Worm (Caenorhabditis elegans) whole organism, L4 larva: ENCODE measurements around the gene mml-1.

Experiments
- F10B5.3 ChIP-seq: sonication (generic microtip); optimal IDR thresholded peaks from 2 replicates; lab custom pipeline; 2016; ENCODE audit warnings: mild to moderate bottlenecking, missing genetic modification characterization, missing compliant biosample characterization
- F26F4.8 ChIP-seq: fragments of 200-800 bp; sonication (Bioruptor generic); conservative IDR thresholded peaks from 2 replicates; pipeline ENCODE4 v1.3.6; 2022; ENCODE audit warnings: missing genetic modification characterization, missing compliant biosample characterization
- F49E8.2 ChIP-seq: sonication (generic microtip); optimal IDR thresholded peaks from 2 replicates; lab custom pipeline; 2016; ENCODE audit warnings: missing compliant biosample characterization, mild to moderate bottlenecking, missing genetic modification characterization, borderline replicate concordance
- R02D3.7 ChIP-seq: fragments of 150-350 bp; sonication (generic microtip); optimal IDR thresholded peaks from 3 replicates; lab custom pipeline; 2014; ENCODE audit warnings: missing biosample characterization, missing genetic modification characterization
- T20F7.1 ChIP-seq: fragments of 200-800 bp; sonication (Bioruptor generic); optimal IDR thresholded peaks from 2 replicates; lab custom pipeline; 2018; ENCODE audit warnings: mild to moderate bottlenecking, missing genetic modification characterization, missing compliant biosample characterization
- T26A8.4 ChIP-seq: fragments of 200-800 bp; sonication (Bioruptor generic); IDR thresholded peaks from 2 replicates; pipeline ENCODE4 v1.3.6; 2022; ENCODE audit warnings: missing genetic modification characterization, missing compliant biosample characterization
- Y105C5A.15 ChIP-seq: fragments of 200-800 bp; sonication (Bioruptor generic); IDR thresholded peaks from 2 replicates; pipeline ENCODE4 v1.3.6; 2022; ENCODE audit warnings: missing genetic modification characterization, missing compliant biosample characterization
- Y48G9A.11 ChIP-seq: fragments of 200-800 bp; sonication (Bioruptor generic); IDR thresholded peaks from 2 replicates; pipeline ENCODE4 v1.3.6; 2022; ENCODE audit warnings: missing genetic modification reagents, missing genetic modification characterization, missing compliant biosample characterization
- ZK546.5 ChIP-seq, 2 experiments: sonication (generic microtip); optimal IDR thresholded peaks; 2 replicates each; lab custom pipeline; 2017; ENCODE audit warnings: missing biosample characterization in 2 of 2, missing genetic modification characterization in 2 of 2
- arid-1 ChIP-seq: fragments of 200-800 bp; sonication (Bioruptor generic); conservative IDR thresholded peaks from 2 replicates; pipeline ENCODE4 v1.3.6; 2022; ENCODE audit warnings: missing genetic modification reagents, missing genetic modification characterization, missing compliant biosample characterization
- ceh-20 ChIP-seq: fragments of 200-800 bp; sonication (Bioruptor generic); IDR thresholded peaks from 2 replicates; pipeline ENCODE4 v1.3.6; 2022; ENCODE audit warnings: missing genetic modification reagents, missing genetic modification characterization, missing compliant biosample characterization
- ceh-28 ChIP-seq: fragments of 150-350 bp; optimal IDR thresholded peaks from 2 replicates; lab custom pipeline; 2014; ENCODE audit warnings: missing biosample characterization, missing genetic modification reagents, missing genetic modification characterization
- ceh-32 ChIP-seq: sonication (generic microtip); optimal IDR thresholded peaks from 2 replicates; lab custom pipeline; 2016; ENCODE audit warnings: mild to moderate bottlenecking, missing genetic modification characterization, missing compliant biosample characterization; ENCODE audit not compliant: poor library complexity
- ceh-82 ChIP-seq: sonication (generic microtip); optimal IDR thresholded peaks from 2 replicates; lab custom pipeline; 2017; ENCODE audit warnings: missing biosample characterization, missing genetic modification characterization
- cey-2 ChIP-seq: sonication (generic microtip); optimal IDR thresholded peaks from 3 replicates; lab custom pipeline; 2017; ENCODE audit warnings: missing genetic modification characterization, mild to moderate bottlenecking, missing compliant biosample characterization, antibody characterized with exemption, borderline replicate concordance; ENCODE audit not compliant: insufficient read depth
- ctbp-1 ChIP-seq: fragments of 200-800 bp; sonication (Bioruptor generic); IDR thresholded peaks from 2 replicates; pipeline ENCODE4 v1.3.6; 2022; ENCODE audit warnings: missing genetic modification reagents, missing genetic modification characterization, missing compliant biosample characterization
- daf-16 ChIP-seq, 3 experiments: sonication (generic microtip); optimal IDR thresholded peaks; 2 replicates each; lab custom pipeline; 2016 to 2017; ENCODE audit warnings: missing genetic modification characterization in 3 of 3, missing genetic modification reagents in 3 of 3, mild to moderate bottlenecking in 2 of 3, missing compliant biosample characterization in 2 of 3, missing biosample characterization in 1 of 3, moderate library complexity in 1 of 3
- dmd-8 ChIP-seq: fragments of 200-800 bp; sonication (Bioruptor generic); IDR thresholded peaks from 2 replicates; pipeline ENCODE4 v1.3.6; 2022; ENCODE audit warnings: missing genetic modification characterization, missing compliant biosample characterization
- dpl-1 ChIP-seq: fragments of 150-350 bp; optimal IDR thresholded peaks from 2 replicates; lab custom pipeline; 2014; ENCODE audit warnings: missing biosample characterization, missing genetic modification reagents, missing genetic modification characterization
- dve-1 ChIP-seq: sonication (generic microtip); optimal IDR thresholded peaks from 2 replicates; lab custom pipeline; 2017; ENCODE audit warnings: antibody characterized with exemption, mild to moderate bottlenecking, missing genetic modification characterization, missing compliant biosample characterization; ENCODE audit not compliant: insufficient read depth
- egl-27 ChIP-seq: sonication (generic microtip); optimal IDR thresholded peaks from 3 replicates; lab custom pipeline; 2017; ENCODE audit warnings: missing biosample characterization, missing genetic modification reagents, missing genetic modification characterization
- egl-43 ChIP-seq: fragments of 200-800 bp; sonication (Bioruptor generic); IDR thresholded peaks from 2 replicates; pipeline ENCODE4 v1.3.6; 2022; ENCODE audit warnings: missing genetic modification reagents, missing genetic modification characterization, missing compliant biosample characterization
- fos-1 ChIP-seq: fragments of 150-350 bp; optimal IDR thresholded peaks from 2 replicates; lab custom pipeline; 2014; ENCODE audit warnings: missing biosample characterization, missing genetic modification characterization
- hif-1 ChIP-seq, 2 experiments: sonication (generic microtip); optimal IDR thresholded peaks; 2 replicates each; lab custom pipeline; 2016 to 2017; ENCODE audit warnings: missing compliant biosample characterization in 2 of 2, missing genetic modification characterization in 2 of 2, missing genetic modification reagents in 2 of 2, missing genotype in 2 of 2, mild to moderate bottlenecking in 1 of 2
- lim-7 ChIP-seq: fragments of 200-800 bp; sonication (Bioruptor generic); IDR thresholded peaks from 2 replicates; pipeline ENCODE4 v1.3.6; 2022; ENCODE audit warnings: missing genetic modification characterization, missing compliant biosample characterization
- lin-13 ChIP-seq: fragments of 150-350 bp; optimal IDR thresholded peaks from 2 replicates; lab custom pipeline; 2014; ENCODE audit warnings: missing biosample characterization, missing genetic modification reagents, missing genetic modification characterization
- lin-15B ChIP-seq: fragments of 150-350 bp; sonication (generic microtip); optimal IDR thresholded peaks from 3 replicates; lab custom pipeline; 2014; ENCODE audit warnings: missing biosample characterization, missing genetic modification characterization
- lin-29 ChIP-seq: fragments of 200-800 bp; sonication (Bioruptor generic); IDR thresholded peaks from 2 replicates; pipeline ENCODE4 v1.3.6; 2022; ENCODE audit warnings: missing genetic modification reagents, missing genetic modification characterization, missing compliant biosample characterization
- mdl-1 ChIP-seq, 2 experiments: fragments of 150-350 bp in 1 of 2; sonication (generic microtip) in 1 of 2; optimal IDR thresholded peaks; 2 replicates each; lab custom pipeline; 2014 to 2017; ENCODE audit warnings: missing biosample characterization in 2 of 2, missing genetic modification characterization in 2 of 2
- mep-1 ChIP-seq: fragments of 150-350 bp; sonication (generic microtip); optimal IDR thresholded peaks from 3 replicates; lab custom pipeline; 2014; ENCODE audit warnings: missing biosample characterization, missing genetic modification characterization
- mes-2 ChIP-seq: sonication (generic microtip); optimal IDR thresholded peaks from 2 replicates; lab custom pipeline; 2016; ENCODE audit warnings: missing genotype, mild to moderate bottlenecking, missing genetic modification characterization, missing compliant biosample characterization; ENCODE audit not compliant: poor library complexity, severe bottlenecking
- mxl-2 ChIP-seq: fragments of 200-800 bp; sonication (Bioruptor generic); conservative IDR thresholded peaks from 2 replicates; pipeline ENCODE4 v1.3.6; 2022; ENCODE audit warnings: missing genetic modification reagents, missing genetic modification characterization, missing compliant biosample characterization
- nhr-111 ChIP-seq: fragments of 200-800 bp; sonication (Bioruptor generic); optimal IDR thresholded peaks from 2 replicates; lab custom pipeline; 2018; ENCODE audit warnings: mild to moderate bottlenecking, missing genetic modification characterization, missing compliant biosample characterization
- nhr-48 ChIP-seq: sonication (generic microtip); optimal IDR thresholded peaks from 2 replicates; lab custom pipeline; 2016; ENCODE audit warnings: mild to moderate bottlenecking, missing genetic modification characterization, missing compliant biosample characterization
- nhr-76 ChIP-seq: fragments of 150-350 bp; optimal IDR thresholded peaks from 2 replicates; lab custom pipeline; 2014; ENCODE audit warnings: missing biosample characterization, missing genetic modification characterization
- nhr-77 ChIP-seq: fragments of 150-350 bp; optimal IDR thresholded peaks from 2 replicates; lab custom pipeline; 2014; ENCODE audit warnings: missing biosample characterization, missing genetic modification characterization
- pha-4 ChIP-seq, 2 experiments: fragments of 150-350 bp in 1 of 2; fragments of 200-800 bp in 1 of 2; sonication (Bioruptor generic) in 1 of 2; IDR thresholded peaks in 1 of 2; optimal IDR thresholded peaks in 1 of 2; 2 replicates each; pipeline versions ENCODE4 v1.3.6 to Lab custom; 2014 to 2022; ENCODE audit warnings: missing genetic modification characterization in 2 of 2, missing genetic modification reagents in 2 of 2, missing biosample characterization in 1 of 2, missing compliant biosample characterization in 1 of 2
- php-3 ChIP-seq: fragments of 200-800 bp; sonication (Bioruptor generic); IDR thresholded peaks from 2 replicates; pipeline ENCODE4 v1.3.6; 2022; ENCODE audit warnings: missing genetic modification reagents, missing genetic modification characterization, missing compliant biosample characterization
- pqm-1 ChIP-seq: sonication (generic microtip); optimal IDR thresholded peaks from 2 replicates; lab custom pipeline; 2017; ENCODE audit warnings: missing biosample characterization, missing genetic modification characterization
- skn-1 ChIP-seq: fragments of 150-350 bp; optimal IDR thresholded peaks from 2 replicates; lab custom pipeline; 2014; ENCODE audit warnings: missing biosample characterization, missing genetic modification characterization
- tra-1 ChIP-seq: fragments of 200-800 bp; sonication (Bioruptor generic); IDR thresholded peaks from 2 replicates; pipeline ENCODE4 v1.3.6; 2022; ENCODE audit warnings: missing genetic modification reagents, missing genetic modification characterization, missing compliant biosample characterization
- unc-62 ChIP-seq, 3 experiments: fragments of 150-350 bp in 1 of 3; sonication (generic microtip); optimal IDR thresholded peaks in 2 of 3; peaks in 1 of 3; 1 replicate in 1 of 3; 2 replicates in 2 of 3; lab custom pipeline; 2014 to 2017; ENCODE audit warnings: missing biosample characterization in 3 of 3, missing genetic modification characterization in 3 of 3, missing genetic modification reagents in 3 of 3, missing genotype in 1 of 3
- zfp-3 ChIP-seq: fragments of 200-800 bp; sonication (Bioruptor generic); conservative IDR thresholded peaks from 2 replicates; pipeline ENCODE4 v1.3.6; 2022; ENCODE audit warnings: missing genetic modification reagents, missing genetic modification characterization, missing compliant biosample characterization
- ztf-11 ChIP-seq: fragments of 150-350 bp; optimal IDR thresholded peaks from 2 replicates; lab custom pipeline; 2014; ENCODE audit warnings: missing biosample characterization, missing genetic modification characterization
- ztf-7 ChIP-seq: fragments of 150-350 bp; optimal IDR thresholded peaks from 2 replicates; lab custom pipeline; 2014; ENCODE audit warnings: missing biosample characterization, missing genetic modification characterization

mml-1 gene

DNA sequence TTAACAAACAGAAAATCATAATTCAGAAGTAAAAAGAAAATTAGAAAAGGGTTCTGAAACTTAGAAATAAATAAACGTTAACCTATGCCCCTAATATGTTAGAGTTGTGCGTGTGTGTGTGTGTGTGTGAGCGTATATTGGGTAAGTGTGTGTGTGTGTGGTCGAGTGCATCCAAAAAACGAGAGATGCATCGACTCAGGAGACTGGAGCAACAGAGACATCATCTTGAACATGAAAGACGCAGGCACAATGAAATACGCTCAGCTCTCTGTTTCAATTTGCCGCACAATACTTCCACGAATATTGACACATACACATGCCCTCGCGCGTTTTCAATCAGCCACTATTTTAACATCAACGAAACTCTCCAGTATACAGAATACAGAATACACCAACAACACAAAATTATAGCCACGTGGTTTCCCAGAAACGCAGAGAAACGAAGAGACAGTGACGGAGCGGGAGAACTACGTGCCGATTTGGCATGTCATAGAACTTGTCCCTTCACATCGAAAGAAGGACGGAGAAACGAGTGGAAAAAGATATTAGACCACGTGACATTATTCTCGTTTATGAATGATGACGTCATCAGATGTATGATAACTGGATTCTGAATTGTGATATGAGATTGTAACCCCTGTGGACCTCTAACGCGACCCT, 1.7 kb upstream of the mml-1 start (continued):
- no peak for TF ChIP-seq ceh-32
- TF ChIP-seq nhr-76 (tag; lab: Kevin White, UChicago) = no peak
- no peak for TF ChIP-seq dmd-8 (GFP tag; lab: Robert Waterston, UW)
- peak; percentile 43; the same call in 1 of the 2 replicates for TF ChIP-seq arid-1
- TF ChIP-seq ceh-28 (tag; lab: Kevin White, UChicago) = no peak
- TF ChIP-seq lin-29 = no peak
- peak; percentile 93 to 98 for TF ChIP-seq mdl-1 (tag; optimal IDR thresholded peaks at IDR 0.05; lab: Kevin White, UChicago)
- no peak for TF ChIP-seq ZK546.5 (tag; optimal IDR thresholded peaks at IDR 0.05; lab: Kevin White, UChicago)
- no peak for TF ChIP-seq ctbp-1 (GFP tag; lab: Robert Waterston, UW)
- no peak for TF ChIP-seq R02D3.7 (tag; lab: Kevin White, UChicago)
- peak; percentile 79 for TF ChIP-seq mep-1
- no peak for TF ChIP-seq ztf-7 (tag; lab: Kevin White, UChicago)
- TF ChIP-seq dve-1 = peak; percentile 86
- no peak for TF ChIP-seq ztf-11
- peak; percentile 89 for TF ChIP-seq nhr-48 (tag; lab: Kevin White, UChicago)
- 0 out of 2 replicates have a peak, but pooled peaks have one; percentile 30 for TF ChIP-seq php-3 (GFP tag; lab: Robert Waterston, UW)
- TF ChIP-seq pha-4 (GFP tag; IDR thresholded peaks at IDR 0.05; lab: Robert Waterston, UW) = no peak
- no peak for TF ChIP-seq pha-4 (tag; optimal IDR thresholded peaks at IDR 0.05; lab: Kevin White, UChicago)
- TF ChIP-seq egl-27 (tag; lab: Kevin White, UChicago) = no peak
- TF ChIP-seq hif-1 (tag; optimal IDR thresholded peaks at IDR 0.05; lab: Kevin White, UChicago) = peak; percentile 85 to 98
- TF ChIP-seq ceh-20 (GFP tag; lab: Robert Waterston, UW) = no peak
- no peak for TF ChIP-seq lin-15B (tag; lab: Kevin White, UChicago)
- no peak for TF ChIP-seq Y48G9A.11 (GFP tag; lab: Robert Waterston, UW)
- no peak for TF ChIP-seq lim-7
- TF ChIP-seq mxl-2 (GFP tag; lab: Robert Waterston, UW) = no peak
- TF ChIP-seq fos-1 (tag; lab: Kevin White, UChicago) = no peak
- TF ChIP-seq, all 104 proteins: peak for 37

ce11 chrIII:7375434-7375833, 903 bp upstream of the mml-1 start:
- peak; percentile 22; the same call in 1 of the 2 replicates for TF ChIP-seq php-3 (GFP tag; lab: Robert Waterston, UW)
- TF ChIP-seq ceh-82 (tag; lab: Kevin White, UChicago) = no peak
- TF ChIP-seq unc-62 (GFP tag; optimal IDR thresholded peaks at IDR 0.05 in 1 of 2; lab: Kevin White, UChicago) = peak in 1 of 2 experiments; percentile 96
- no peak for TF ChIP-seq unc-62 (tag; optimal IDR thresholded peaks at IDR 0.05; lab: Kevin White, UChicago)
- peak; percentile 80 for TF ChIP-seq pqm-1 (tag; lab: Kevin White, UChicago)
- peak; percentile 21 for TF ChIP-seq T26A8.4 (GFP tag; lab: Robert Waterston, UW)
- TF ChIP-seq egl-43 (GFP tag; lab: Robert Waterston, UW) = no peak
- peak; percentile 27 for TF ChIP-seq mes-2
- no peak for TF ChIP-seq fos-1 (tag; lab: Kevin White, UChicago)
- TF ChIP-seq ceh-32 = no peak
- TF ChIP-seq nhr-48 (tag; lab: Kevin White, UChicago) = peak; percentile 21
- no peak for TF ChIP-seq T20F7.1 (GFP tag; lab: Kevin White, UChicago)
- TF ChIP-seq lin-13 (GFP tag; lab: Kevin White, UChicago) = no peak
- TF ChIP-seq dpl-1 = no peak
- no peak for TF ChIP-seq mxl-2 (GFP tag; lab: Robert Waterston, UW)
- TF ChIP-seq mdl-1 (tag; optimal IDR thresholded peaks at IDR 0.05; lab: Kevin White, UChicago) = peak in 1 of 2 experiments; percentile 32
- TF ChIP-seq nhr-77 (tag; lab: Kevin White, UChicago) = no peak
- peak; percentile 35 for TF ChIP-seq dve-1
- TF ChIP-seq F49E8.2 (tag; lab: Kevin White, UChicago) = no peak
- TF ChIP-seq ZK546.5 (tag; optimal IDR thresholded peaks at IDR 0.05; lab: Kevin White, UChicago) = no peak
- no peak for TF ChIP-seq F10B5.3 (tag; lab: Kevin White, UChicago)
- TF ChIP-seq Y105C5A.15 (GFP tag; lab: Robert Waterston, UW) = no peak
- TF ChIP-seq nhr-111 (GFP tag; lab: Kevin White, UChicago) = no peak
- no peak for TF ChIP-seq skn-1 (tag; lab: Kevin White, UChicago)
- no peak for TF ChIP-seq dmd-8 (GFP tag; lab: Robert Waterston, UW)
- no peak for TF ChIP-seq tra-1 (GFP tag; lab: Robert Waterston, UW)
- no peak for TF ChIP-seq daf-16 (GFP tag; optimal IDR thresholded peaks at IDR 0.05; lab: Kevin White, UChicago)
- peak; percentile 71 for TF ChIP-seq daf-16 (tag; optimal IDR thresholded peaks at IDR 0.05; lab: Kevin White, UChicago)
- no peak for TF ChIP-seq F26F4.8
- no peak for TF ChIP-seq cey-2 (tag; lab: Kevin White, UChicago)
- TF ChIP-seq lin-15B (tag; lab: Kevin White, UChicago) = no peak
- TF ChIP-seq zfp-3 (GFP tag; lab: Robert Waterston, UW) = no peak
